Worm (Caenorhabditis elegans) whole organism, late embryonic: Measurements from ENCODE around the gene Y49G5A.1.

Experiments
- elt-2 ChIP-seq: sonication (generic microtip); optimal IDR thresholded peaks from 2 replicates; lab custom pipeline; 2016; ENCODE audit warnings: missing genetic modification reagents, missing genetic modification characterization, missing compliant biosample characterization
- fax-1 ChIP-seq: sonication (generic microtip); optimal IDR thresholded peaks from 2 replicates; lab custom pipeline; 2016; ENCODE audit warnings: missing genotype, missing genetic modification characterization, missing compliant biosample characterization

DNA sequence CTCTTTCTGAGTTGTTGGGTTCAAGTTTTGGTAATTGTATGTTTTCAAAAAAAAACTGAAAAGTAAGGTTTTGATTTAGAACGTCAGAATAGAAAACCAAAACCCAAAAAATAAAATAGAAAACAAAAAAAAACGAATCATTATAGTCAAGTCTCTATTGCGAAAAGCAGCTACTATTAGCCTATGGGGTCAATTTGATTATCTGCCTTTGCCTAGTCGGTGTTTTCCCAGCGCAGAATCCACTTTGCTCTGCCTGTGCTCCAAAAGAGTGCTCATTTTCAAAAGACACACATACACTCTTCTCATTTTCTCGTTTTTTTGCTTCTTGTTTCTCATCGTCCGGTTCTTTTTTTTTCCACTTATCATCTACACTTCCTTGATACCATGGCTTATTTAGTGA, 1.5 kb upstream of the Y49G5A.1 start:
- TF ChIP-seq fax-1 (tag; lab: Kevin White, UChicago) (no peak), elt-2 (tag; lab: Kevin White, UChicago) (no peak)
